Fruit fly (Drosophila melanogaster): Measurements from ENCODE around the gene CG7778.

CG7778 gene

dm6 chr2L:8365701-8366643 lies 19.6 kb downstream of the CG7778 start, which contains the start of gene Pp2A-29B (continued):
- TF ChIP-seq chif (GFP tag; optimal IDR thresholded peaks at IDR 0.05) (no peak), lmd (GFP tag; IDR thresholded peaks at IDR 0.05) (no peak; the same call in 1 of the 2 replicates), danr (GFP tag; IDR thresholded peaks at IDR 0.05) (no peak), insv (GFP tag; optimal IDR thresholded peaks at IDR 0.05) (peak in 1 of 2 experiments; percentile 25), Kr (GFP tag; optimal IDR thresholded peaks at IDR 0.05) (no peak), CG10543 (GFP tag; optimal IDR thresholded peaks at IDR 0.05) (peak; percentile 52), odd (GFP tag; optimal IDR thresholded peaks at IDR 0.05) (no peak), Mes4 (GFP tag; optimal IDR thresholded peaks at IDR 0.05) (no peak), CG1832 (GFP tag; optimal IDR thresholded peaks at IDR 0.05) (no peak), usp (GFP tag; optimal IDR thresholded peaks at IDR 0.05) (no peak)

- TF ChIP-seq CG10979 (tag; optimal IDR thresholded peaks at IDR 0.05) (peak; percentile 8), CG10565 (GFP tag; optimal IDR thresholded peaks at IDR 0.05) (no peak), nau (GFP tag; optimal IDR thresholded peaks at IDR 0.05) (peak; percentile 76), ci (GFP tag; IDR thresholded peaks at IDR 0.05) (peak; percentile 84), CG4707 (GFP tag; optimal IDR thresholded peaks at IDR 0.05) (no peak), Kr (GFP tag; optimal IDR thresholded peaks at IDR 0.05) (no peak), Nf-YB (GFP tag; optimal IDR thresholded peaks at IDR 0.05) (peak; percentile 94), caup (GFP tag; optimal IDR thresholded peaks at IDR 0.05; ENCODE audit: severe bottlenecking) (peak; percentile 76), Nf-YC (tag; optimal IDR thresholded peaks at IDR 0.05) (peak; percentile 97), CG9437 (GFP tag; optimal IDR thresholded peaks at IDR 0.05) (no peak), CG3995 (GFP tag; optimal IDR thresholded peaks at IDR 0.05) (peak; percentile 19), CG32767 (GFP tag; IDR thresholded peaks at IDR 0.05) (peak; percentile 33; the same call in 1 of the 2 replicates), CG12769 (tag; optimal IDR thresholded peaks at IDR 0.05) (peak; percentile 75), tgo (GFP tag; IDR thresholded peaks at IDR 0.05) (peak; percentile 46; the same call in 2 of the 3 replicates), yki (optimal IDR thresholded peaks at IDR 0.05) (no peak), E2f1 (GFP tag; IDR thresholded peaks at IDR 0.05) (peak; percentile 41; the same call in 1 of the 2 replicates), CG9797 (GFP tag; optimal IDR thresholded peaks at IDR 0.05) (peak; percentile 13), cg (GFP tag; optimal IDR thresholded peaks at IDR 0.05) (peak; percentile 51), Dip3 (GFP tag; optimal IDR thresholded peaks at IDR 0.05) (peak; percentile 32), vfl (GFP tag; optimal IDR thresholded peaks at IDR 0.05) (no peak), tll (GFP tag; optimal IDR thresholded peaks at IDR 0.05) (no peak), CG13624 (GFP tag; optimal IDR thresholded peaks at IDR 0.05) (peak; percentile 69), CG33557 (GFP tag; optimal IDR thresholded peaks at IDR 0.05) (peak; percentile 24), HLH3B (GFP tag; IDR thresholded peaks at IDR 0.05) (peak; percentile 60), Sry-δ (GFP tag; optimal IDR thresholded peaks at IDR 0.05) (peak; percentile 80), bsh (GFP tag; optimal IDR thresholded peaks at IDR 0.05) (peak in 1 of 2 experiments; percentile 23), Mes4 (GFP tag; optimal IDR thresholded peaks at IDR 0.05) (peak; percentile 27), CG6654 (GFP tag; optimal IDR thresholded peaks at IDR 0.05) (no peak), Med (GFP tag) (peak; percentile 95), al (GFP tag; IDR thresholded peaks at IDR 0.05) (no peak), CG4404 (GFP tag; IDR thresholded peaks at IDR 0.05) (no peak), gce (GFP tag; IDR thresholded peaks at IDR 0.05) (peak; percentile 75; the same call in 1 of the 3 replicates), exex (tag; optimal IDR thresholded peaks at IDR 0.05) (peak; percentile 94), CG14860 (GFP tag; IDR thresholded peaks at IDR 0.05; ENCODE audit: partially characterized antibody) (peak; percentile 80), CG4282 (GFP tag; optimal IDR thresholded peaks at IDR 0.05) (peak; percentile 39), Oli (tag; optimal IDR thresholded peaks at IDR 0.05) (no peak)
These were observed 24.2 kb downstream of the CG7778 start, which contains the start of gene CG17292 for dm6 chr2L:8370364-8371326. Gene CG17292, plus strand, starts transcription at chr2L:8370454.

Data from whole organism, embryonic.